Worm (Caenorhabditis elegans) whole organism, L2 larva: ENCODE measurements around the gene efr-3.

ENCODE experiments used
- C34F6.9 ChIP-seq: fragments of 150-350 bp; optimal IDR thresholded peaks from 2 replicates; lab custom pipeline; 2014; ENCODE audit warnings: missing biosample characterization, missing genetic modification characterization
- F13H6.1 ChIP-seq: sonication (generic microtip); optimal IDR thresholded peaks from 2 replicates; lab custom pipeline; 2016; ENCODE audit warnings: missing genetic modification characterization, missing compliant biosample characterization
- R02D3.7 ChIP-seq: fragments of 150-350 bp; optimal IDR thresholded peaks from 2 replicates; lab custom pipeline; 2014; ENCODE audit warnings: missing biosample characterization, missing genetic modification characterization
- Y55F3AM.14 ChIP-seq: fragments of 200-800 bp; sonication (Bioruptor generic); optimal IDR thresholded peaks from 2 replicates; lab custom pipeline; 2018; ENCODE audit warnings: mild to moderate bottlenecking, missing genetic modification characterization, missing compliant biosample characterization
- ZK546.5 ChIP-seq: sonication (generic microtip); optimal IDR thresholded peaks from 2 replicates; lab custom pipeline; 2017; ENCODE audit warnings: missing biosample characterization, missing genetic modification characterization
- alr-1 ChIP-seq: fragments of 150-350 bp; optimal IDR thresholded peaks from 2 replicates; lab custom pipeline; 2014; ENCODE audit warnings: missing biosample characterization, missing genetic modification characterization
- aly-2 ChIP-seq: fragments of 150-350 bp; optimal IDR thresholded peaks from 2 replicates; lab custom pipeline; 2014; ENCODE audit warnings: missing biosample characterization, missing genetic modification characterization
- blmp-1 ChIP-seq: sonication (generic microtip); optimal IDR thresholded peaks from 2 replicates; lab custom pipeline; 2017; ENCODE audit warnings: missing genetic modification characterization, mild to moderate bottlenecking, missing compliant biosample characterization, antibody characterized with exemption, moderate library complexity; ENCODE audit not compliant: insufficient read depth
- ceh-16 ChIP-seq: fragments of 150-350 bp; optimal IDR thresholded peaks from 2 replicates; lab custom pipeline; 2014; ENCODE audit warnings: missing biosample characterization, missing genetic modification characterization
- ceh-82 ChIP-seq: fragments of 150-350 bp; optimal IDR thresholded peaks from 2 replicates; lab custom pipeline; 2014; ENCODE audit warnings: missing biosample characterization, missing genetic modification characterization
- crh-2 ChIP-seq: sonication (generic microtip); optimal IDR thresholded peaks from 2 replicates; lab custom pipeline; 2017; ENCODE audit warnings: missing biosample characterization, missing genetic modification characterization
- dmd-4 ChIP-seq: sonication (generic microtip); optimal IDR thresholded peaks from 2 replicates; lab custom pipeline; 2017; ENCODE audit warnings: missing biosample characterization, missing genetic modification characterization
- egl-27 ChIP-seq: sonication (generic microtip); optimal IDR thresholded peaks from 3 replicates; lab custom pipeline; 2017; ENCODE audit warnings: missing biosample characterization, missing genetic modification reagents, missing genetic modification characterization
- elt-1 ChIP-seq: fragments of 150-350 bp; optimal IDR thresholded peaks from 2 replicates; lab custom pipeline; 2014; ENCODE audit warnings: missing biosample characterization, missing genetic modification characterization
- fos-1 ChIP-seq: fragments of 150-350 bp; optimal IDR thresholded peaks from 2 replicates; lab custom pipeline; 2014; ENCODE audit warnings: missing biosample characterization, missing genetic modification characterization
- gmeb-1 ChIP-seq: fragments of 150-350 bp; optimal IDR thresholded peaks from 2 replicates; lab custom pipeline; 2014; ENCODE audit warnings: missing biosample characterization, missing genetic modification characterization
- lin-11 ChIP-seq: fragments of 150-350 bp; sonication (generic microtip); optimal IDR thresholded peaks from 2 replicates; lab custom pipeline; 2014; ENCODE audit warnings: missing biosample characterization, missing genetic modification characterization, inconsistent platforms, mixed read lengths
- lin-13 ChIP-seq: fragments of 150-350 bp; optimal IDR thresholded peaks from 2 replicates; lab custom pipeline; 2014; ENCODE audit warnings: missing biosample characterization, missing genetic modification reagents, missing genetic modification characterization
- lin-39 ChIP-seq: fragments of 150-350 bp; optimal IDR thresholded peaks from 2 replicates; lab custom pipeline; 2014; ENCODE audit warnings: missing biosample characterization, missing genetic modification reagents, missing genetic modification characterization
- lsy-2 ChIP-seq, 2 experiments: fragments of 150-350 bp in 1 of 2; sonication (generic microtip) in 1 of 2; optimal IDR thresholded peaks; 2 replicates each; lab custom pipeline; 2014 to 2017; ENCODE audit warnings: missing biosample characterization in 2 of 2, missing genetic modification characterization in 2 of 2
- mab-5 ChIP-seq: fragments of 150-350 bp; optimal IDR thresholded peaks from 2 replicates; lab custom pipeline; 2014; ENCODE audit warnings: missing biosample characterization, missing genetic modification characterization
- mdl-1 ChIP-seq, 2 experiments: fragments of 150-350 bp in 1 of 2; sonication (generic microtip) in 1 of 2; optimal IDR thresholded peaks; 2 replicates each; lab custom pipeline; 2017; ENCODE audit warnings: missing biosample characterization in 2 of 2, missing genetic modification characterization in 2 of 2
- nhr-12 ChIP-seq: fragments of 150-350 bp; optimal IDR thresholded peaks from 2 replicates; lab custom pipeline; 2014; ENCODE audit warnings: missing biosample characterization, missing genetic modification characterization
- nhr-129 ChIP-seq: fragments of 150-350 bp; optimal IDR thresholded peaks from 2 replicates; lab custom pipeline; 2014; ENCODE audit warnings: missing biosample characterization, missing genetic modification characterization
- nhr-21 ChIP-seq: fragments of 150-350 bp; optimal IDR thresholded peaks from 2 replicates; lab custom pipeline; 2014; ENCODE audit warnings: missing biosample characterization, missing genetic modification characterization
- nhr-25 ChIP-seq: fragments of 150-350 bp; sonication (generic microtip); optimal IDR thresholded peaks from 3 replicates; lab custom pipeline; 2014; ENCODE audit warnings: missing biosample characterization, missing genetic modification characterization
- nhr-6 ChIP-seq: fragments of 150-350 bp; optimal IDR thresholded peaks from 2 replicates; lab custom pipeline; 2014; ENCODE audit warnings: missing biosample characterization, missing genetic modification characterization
- nhr-77 ChIP-seq: fragments of 150-350 bp; optimal IDR thresholded peaks from 2 replicates; lab custom pipeline; 2014; ENCODE audit warnings: missing biosample characterization, missing genetic modification characterization
- sem-4 ChIP-seq: fragments of 150-350 bp; optimal IDR thresholded peaks from 2 replicates; lab custom pipeline; 2014; ENCODE audit warnings: missing biosample characterization, missing genetic modification reagents, missing genetic modification characterization
- skn-1 ChIP-seq: sonication (generic microtip); optimal IDR thresholded peaks from 2 replicates; lab custom pipeline; 2017; ENCODE audit warnings: missing biosample characterization, missing genetic modification characterization
- sma-3 ChIP-seq: sonication (generic microtip); optimal IDR thresholded peaks from 2 replicates; lab custom pipeline; 2016; ENCODE audit warnings: missing genetic modification reagents, missing genetic modification characterization, missing compliant biosample characterization
- sma-9 ChIP-seq, 2 experiments: fragments of 150-350 bp in 1 of 2; sonication (generic microtip) in 1 of 2; optimal IDR thresholded peaks; 2 replicates each; lab custom pipeline; 2014 to 2016; ENCODE audit warnings: missing genetic modification characterization in 2 of 2, mild to moderate bottlenecking in 1 of 2, missing biosample characterization in 1 of 2, missing compliant biosample characterization in 1 of 2, missing genetic modification reagents in 1 of 2, moderate library complexity in 1 of 2
- snpc-4 ChIP-seq: fragments of 150-350 bp; optimal IDR thresholded peaks from 2 replicates; lab custom pipeline; 2014; ENCODE audit warnings: missing biosample characterization, missing genetic modification characterization
- unc-39 ChIP-seq: fragments of 150-350 bp; optimal IDR thresholded peaks from 2 replicates; lab custom pipeline; 2014; ENCODE audit warnings: missing biosample characterization, missing genetic modification characterization
- unc-55 ChIP-seq: fragments of 150-350 bp; sonication (generic microtip); optimal IDR thresholded peaks from 3 replicates; lab custom pipeline; 2014; ENCODE audit warnings: missing biosample characterization, missing genetic modification reagents, missing genetic modification characterization
- ztf-1 ChIP-seq: fragments of 200-800 bp; sonication (Bioruptor generic); conservative IDR thresholded peaks from 2 replicates; pipeline ENCODE4 v1.3.6; 2022; ENCODE audit warnings: missing genetic modification characterization, missing compliant biosample characterization
- ztf-11 ChIP-seq: sonication (generic microtip); optimal IDR thresholded peaks from 2 replicates; lab custom pipeline; 2017; ENCODE audit warnings: missing biosample characterization, missing genetic modification characterization
- ztf-4 ChIP-seq: fragments of 150-350 bp; optimal IDR thresholded peaks from 2 replicates; lab custom pipeline; 2014; ENCODE audit warnings: missing biosample characterization, missing genetic modification characterization

efr-3 gene

ce11 chrII:6358905-6359304 is 37.9 kb upstream of the efr-3 start, which contains the start of gene C32D5.12:
Gene C32D5.12, minus strand, starts transcription at chrII:6359005.
- TF ChIP-seq lin-11 (tag; lab: Kevin White, UChicago), result no peak
- no peak for TF ChIP-seq skn-1 (tag; lab: Kevin White, UChicago)
- TF ChIP-seq R02D3.7 (tag; lab: Kevin White, UChicago), result no peak
- no peak for TF ChIP-seq lin-13 (GFP tag; lab: Kevin White, UChicago)
- TF ChIP-seq nhr-6 (tag; lab: Kevin White, UChicago), result no peak
- TF ChIP-seq ztf-4 (tag; lab: Kevin White, UChicago), result no peak
- TF ChIP-seq sem-4 (tag; lab: Kevin White, UChicago), result no peak
- no peak for TF ChIP-seq unc-39 (tag; lab: Kevin White, UChicago)
- no peak for TF ChIP-seq gmeb-1 (tag; lab: Kevin White, UChicago)
- no peak for TF ChIP-seq sma-3
- TF ChIP-seq unc-55 (GFP tag; lab: Kevin White, UChicago), result no peak
- TF ChIP-seq alr-1, result no peak
- no peak for TF ChIP-seq C34F6.9 (tag; lab: Kevin White, UChicago)
- TF ChIP-seq aly-2, result no peak
- TF ChIP-seq ZK546.5 (tag; lab: Kevin White, UChicago), result no peak
- TF ChIP-seq lin-39 (tag; lab: Kevin White, UChicago), result no peak
- no peak for TF ChIP-seq ceh-16 (tag; lab: Kevin White, UChicago)
- TF ChIP-seq nhr-12 (tag; lab: Kevin White, UChicago), result no peak
- no peak for TF ChIP-seq ceh-82 (tag; lab: Kevin White, UChicago)
- TF ChIP-seq fos-1 (tag; lab: Kevin White, UChicago), result no peak
- TF ChIP-seq, all 48 proteins: peak for 0

- TF ChIP-seq Y55F3AM.14, result no peak
- no peak for TF ChIP-seq blmp-1
- no peak for TF ChIP-seq ceh-82 (tag; lab: Kevin White, UChicago)
- TF ChIP-seq ztf-11, result no peak
- no peak for TF ChIP-seq lin-11 (tag; lab: Kevin White, UChicago)
- TF ChIP-seq snpc-4 (tag; lab: Kevin White, UChicago), result no peak
These were observed 37.3 kb upstream of the efr-3 start for ce11 chrII:6358232-6358631.

ce11 chrII:6355396-6356346 is 34.7 kb upstream of the efr-3 start, which contains the start of gene C32D5.11:
Gene C32D5.11, minus strand, starts transcription at chrII:6355446.
- peak; percentile 90 for TF ChIP-seq C34F6.9 (tag; lab: Kevin White, UChicago)
- peak; percentile 15 for TF ChIP-seq egl-27 (tag; lab: Kevin White, UChicago)
- TF ChIP-seq crh-2 (tag; lab: Kevin White, UChicago), result peak; percentile 76
- peak; percentile 32 for TF ChIP-seq nhr-6 (tag; lab: Kevin White, UChicago)
- TF ChIP-seq nhr-25 (tag; lab: Kevin White, UChicago), result peak; percentile 74
- peak; percentile 73 for TF ChIP-seq sem-4 (tag; lab: Kevin White, UChicago)
- peak; percentile 47 to 89 for TF ChIP-seq lsy-2 (tag; optimal IDR thresholded peaks at IDR 0.05; lab: Kevin White, UChicago)
- TF ChIP-seq nhr-21 (tag; lab: Kevin White, UChicago), result peak; percentile 36
- no peak for TF ChIP-seq dmd-4 (tag; lab: Kevin White, UChicago)
- TF ChIP-seq mdl-1 (tag; optimal IDR thresholded peaks at IDR 0.05; lab: Kevin White, UChicago), result no peak
- peak; percentile 21 for TF ChIP-seq mab-5
- no peak for TF ChIP-seq nhr-77 (tag; lab: Kevin White, UChicago)
- peak; percentile 77 for TF ChIP-seq fos-1 (tag; lab: Kevin White, UChicago)
- TF ChIP-seq gmeb-1 (tag; lab: Kevin White, UChicago), result peak; percentile 78
- peak; percentile 62 for TF ChIP-seq F13H6.1
- TF ChIP-seq sma-9 (GFP tag; optimal IDR thresholded peaks at IDR 0.05; lab: Kevin White, UChicago), result peak; percentile 72
- no peak for TF ChIP-seq sma-9 (tag; optimal IDR thresholded peaks at IDR 0.05; lab: Kevin White, UChicago)
- no peak for TF ChIP-seq blmp-1
- TF ChIP-seq ceh-82 (tag; lab: Kevin White, UChicago), result no peak
- TF ChIP-seq ztf-4 (tag; lab: Kevin White, UChicago), result peak; percentile 13
- TF ChIP-seq ztf-1 (GFP tag; lab: Robert Waterston, UW), result no peak
- peak; percentile 64 for TF ChIP-seq sma-3
- TF ChIP-seq nhr-129 (tag; lab: Kevin White, UChicago), result peak; percentile 81
- TF ChIP-seq snpc-4 (tag; lab: Kevin White, UChicago), result peak; percentile 56
- peak; percentile 81 for TF ChIP-seq unc-55 (GFP tag; lab: Kevin White, UChicago)
- TF ChIP-seq elt-1 (tag; lab: Kevin White, UChicago), result no peak
- TF ChIP-seq lin-11 (tag; lab: Kevin White, UChicago), result peak; percentile 80
- peak; percentile 72 for TF ChIP-seq lin-13 (GFP tag; lab: Kevin White, UChicago)
